Fruit fly (Drosophila melanogaster) whole organism, prepupa: ENCODE data around the gene pns.

ENCODE experiments used
- Blimp-1 ChIP-seq: fragments of 200-800 bp; sonication (Bioruptor generic); optimal IDR thresholded peaks from 3 replicates; lab custom pipeline; 2017; ENCODE audit warnings: missing biosample characterization, missing genetic modification characterization, mild to moderate bottlenecking, moderate library complexity, missing genetic modification reagents
- CG10669 ChIP-seq: fragments of 200-800 bp; sonication (Bioruptor generic); optimal IDR thresholded peaks from 3 replicates; lab custom pipeline; 2018; ENCODE audit warnings: missing biosample characterization, mild to moderate bottlenecking, missing genetic modification characterization, moderate library complexity
- CG11294 ChIP-seq: fragments of 200-800 bp; sonication (Bioruptor generic); IDR thresholded peaks from 2 replicates; pipeline ENCODE4 v1.3.6; 2022; ENCODE audit warnings: missing biosample characterization, missing genetic modification characterization
- CG11762 ChIP-seq: fragments of 200-800 bp; sonication (Bioruptor generic); optimal IDR thresholded peaks from 3 replicates; lab custom pipeline; 2016; ENCODE audit warnings: missing biosample characterization, missing genetic modification characterization; ENCODE audit not compliant: insufficient read depth
- CG11902 ChIP-seq: fragments of 200-800 bp; sonication (Bioruptor generic); optimal IDR thresholded peaks from 3 replicates; lab custom pipeline; 2016; ENCODE audit warnings: missing biosample characterization, missing genetic modification characterization
- CG15336 ChIP-seq: fragments of 200-800 bp; sonication (Bioruptor generic); IDR thresholded peaks from 2 replicates; pipeline ENCODE4 v1.3.6; 2022; ENCODE audit warnings: missing biosample characterization, missing genetic modification characterization
- CG1621 ChIP-seq: fragments of 200-800 bp; sonication (Bioruptor generic); optimal IDR thresholded peaks from 3 replicates; lab custom pipeline; 2018; ENCODE audit warnings: missing biosample characterization, mild to moderate bottlenecking, missing genetic modification characterization
- CG16779 ChIP-seq: fragments of 200-800 bp; sonication (Bioruptor generic); optimal IDR thresholded peaks from 3 replicates; lab custom pipeline; 2017; ENCODE audit warnings: missing biosample characterization, mild to moderate bottlenecking, missing genetic modification characterization
- CG3032 ChIP-seq: fragments of 200-800 bp; optimal IDR thresholded peaks from 2 replicates; lab custom pipeline; 2019; ENCODE audit warnings: missing biosample characterization, mild to moderate bottlenecking, missing genetic modification characterization, moderate library complexity
- CG31627 ChIP-seq: fragments of 200-800 bp; sonication (Bioruptor generic); optimal IDR thresholded peaks from 3 replicates; lab custom pipeline; 2016; ENCODE audit warnings: missing biosample characterization, missing genetic modification characterization
- CG32006 ChIP-seq: fragments of 200-800 bp; sonication (Bioruptor generic); optimal IDR thresholded peaks from 3 replicates; lab custom pipeline; 2017; ENCODE audit warnings: missing biosample characterization, mild to moderate bottlenecking, missing genetic modification characterization
- CG34406 ChIP-seq: fragments of 200-800 bp; sonication (Bioruptor generic); optimal IDR thresholded peaks from 3 replicates; lab custom pipeline; 2016; ENCODE audit warnings: missing biosample characterization, missing genetic modification characterization
- CG3919 ChIP-seq: fragments of 200-800 bp; sonication (Bioruptor generic); optimal IDR thresholded peaks from 3 replicates; lab custom pipeline; 2016; ENCODE audit warnings: missing biosample characterization, missing genetic modification characterization
- CG4318 ChIP-seq: fragments of 200-800 bp; sonication (Bioruptor generic); optimal IDR thresholded peaks from 3 replicates; lab custom pipeline; 2017; ENCODE audit warnings: missing biosample characterization, mild to moderate bottlenecking, missing genetic modification characterization
- CG6163 ChIP-seq: fragments of 200-800 bp; sonication (Bioruptor generic); IDR thresholded peaks from 3 replicates; pipeline ENCODE4 v1.3.6; 2022; ENCODE audit warnings: missing biosample characterization, missing genetic modification characterization
- CG6276 ChIP-seq: fragments of 200-800 bp; sonication (Bioruptor generic); optimal IDR thresholded peaks from 2 replicates; lab custom pipeline; 2017; ENCODE audit warnings: missing biosample characterization, mild to moderate bottlenecking, missing genetic modification characterization
- CG6792 ChIP-seq: fragments of 200-800 bp; sonication (Bioruptor generic); optimal IDR thresholded peaks from 3 replicates; lab custom pipeline; 2016; ENCODE audit warnings: missing biosample characterization, missing genetic modification characterization
- CG6808 ChIP-seq: fragments of 200-800 bp; sonication (Bioruptor generic); optimal IDR thresholded peaks from 3 replicates; lab custom pipeline; 2017; ENCODE audit warnings: missing biosample characterization, missing genetic modification characterization, mild to moderate bottlenecking, moderate library complexity, missing genetic modification reagents
- CG6854 ChIP-seq: fragments of 200-800 bp; sonication (Bioruptor generic); optimal IDR thresholded peaks from 2 replicates; lab custom pipeline; 2017; ENCODE audit warnings: missing biosample characterization, mild to moderate bottlenecking, missing genetic modification characterization
- CG8119 ChIP-seq: fragments of 200-800 bp; sonication (Bioruptor generic); IDR thresholded peaks from 3 replicates; pipeline ENCODE4 v1.3.6; 2022; ENCODE audit warnings: missing biosample characterization, missing genetic modification characterization
- CG8319 ChIP-seq: fragments of 200-800 bp; sonication (Bioruptor generic); optimal IDR thresholded peaks from 3 replicates; lab custom pipeline; 2016; ENCODE audit warnings: missing biosample characterization, missing genetic modification characterization
- CG8632 ChIP-seq: fragments of 200-800 bp; sonication (Bioruptor generic); optimal IDR thresholded peaks from 3 replicates; lab custom pipeline; 2016; ENCODE audit warnings: missing biosample characterization, missing genetic modification characterization
- CG9139 ChIP-seq: fragments of 200-800 bp; sonication (Bioruptor generic); optimal IDR thresholded peaks from 3 replicates; lab custom pipeline; 2017; ENCODE audit warnings: missing biosample characterization, mild to moderate bottlenecking, missing genetic modification characterization
- Eip75B ChIP-seq: fragments of 200-800 bp; sonication (Bioruptor generic); optimal IDR thresholded peaks from 3 replicates; lab custom pipeline; 2016; ENCODE audit warnings: missing biosample characterization, missing genetic modification characterization
- Eip78C ChIP-seq: fragments of 200-800 bp; sonication (Bioruptor generic); peaks from one replicate; lab custom pipeline; 2016; ENCODE audit warnings: missing biosample characterization, missing genetic modification characterization
- Eip93F ChIP-seq: fragments of 200-800 bp; sonication (Bioruptor generic); optimal IDR thresholded peaks from 2 replicates; lab custom pipeline; 2016; ENCODE audit warnings: missing biosample characterization, mild to moderate bottlenecking, missing genetic modification characterization
- Ets21C ChIP-seq: fragments of 200-800 bp; sonication (Bioruptor generic); optimal IDR thresholded peaks from 3 replicates; lab custom pipeline; 2016; ENCODE audit warnings: missing biosample characterization, missing genetic modification characterization
- Ets96B ChIP-seq: fragments of 200-800 bp; optimal IDR thresholded peaks from 2 replicates; lab custom pipeline; 2019; ENCODE audit warnings: missing biosample characterization, mild to moderate bottlenecking, missing genetic modification characterization, moderate library complexity
- Gug ChIP-seq: fragments of 200-800 bp; sonication (Bioruptor generic); IDR thresholded peaks from 2 replicates; pipeline ENCODE4 v1.3.6; 2022; ENCODE audit warnings: missing biosample characterization, missing genetic modification characterization
- Hr39 ChIP-seq: fragments of 200-800 bp; sonication (Bioruptor generic); optimal IDR thresholded peaks from 2 replicates; lab custom pipeline; 2016; ENCODE audit warnings: missing biosample characterization, missing genetic modification characterization
- Hr4 ChIP-seq: fragments of 200-800 bp; sonication (Bioruptor generic); optimal IDR thresholded peaks from 3 replicates; lab custom pipeline; 2016; ENCODE audit warnings: missing biosample characterization, missing genetic modification characterization
- Lpt ChIP-seq: fragments of 200-800 bp; sonication (Bioruptor generic); optimal IDR thresholded peaks from 3 replicates; lab custom pipeline; 2016; ENCODE audit warnings: missing biosample characterization, missing genetic modification characterization
- Met ChIP-seq: fragments of 200-800 bp; sonication (Bioruptor generic); optimal IDR thresholded peaks from 3 replicates; lab custom pipeline; 2016; ENCODE audit warnings: missing biosample characterization, missing genetic modification characterization
- OdsH ChIP-seq: fragments of 200-800 bp; sonication (Bioruptor generic); optimal IDR thresholded peaks from 3 replicates; lab custom pipeline; 2016; ENCODE audit warnings: missing biosample characterization, missing genetic modification characterization
- Smox ChIP-seq: fragments of 200-800 bp; sonication (Bioruptor generic); optimal IDR thresholded peaks from 3 replicates; lab custom pipeline; 2016; ENCODE audit warnings: missing biosample characterization, missing genetic modification characterization
- Sox102F ChIP-seq: fragments of 200-800 bp; sonication (Bioruptor generic); optimal IDR thresholded peaks from 2 replicates; lab custom pipeline; 2016; ENCODE audit warnings: missing biosample characterization, mild to moderate bottlenecking, missing genetic modification characterization
- Sox14 ChIP-seq: fragments of 200-800 bp; sonication (Bioruptor generic); optimal IDR thresholded peaks from 3 replicates; lab custom pipeline; 2016; ENCODE audit warnings: missing biosample characterization, missing genetic modification characterization
- Sox15 ChIP-seq: fragments of 200-800 bp; sonication (Bioruptor generic); optimal IDR thresholded peaks from 3 replicates; lab custom pipeline; 2016; ENCODE audit warnings: missing biosample characterization, missing genetic modification characterization
- achi ChIP-seq: fragments of 200-800 bp; sonication (Bioruptor generic); optimal IDR thresholded peaks from 3 replicates; lab custom pipeline; 2016; ENCODE audit warnings: missing biosample characterization, missing genetic modification characterization
- acj6 ChIP-seq: fragments of 200-800 bp; sonication (Bioruptor generic); optimal IDR thresholded peaks from 3 replicates; lab custom pipeline; 2016; ENCODE audit warnings: missing biosample characterization, missing genetic modification characterization
- cyc ChIP-seq: fragments of 200-800 bp; sonication (Bioruptor generic); optimal IDR thresholded peaks from 3 replicates; lab custom pipeline; 2016; ENCODE audit warnings: missing biosample characterization, missing genetic modification characterization
- dac ChIP-seq: fragments of 200-800 bp; sonication (Bioruptor generic); optimal IDR thresholded peaks from 2 replicates; lab custom pipeline; 2017; ENCODE audit warnings: missing biosample characterization, mild to moderate bottlenecking, missing genetic modification characterization
- dsx ChIP-seq: fragments of 200-800 bp; optimal IDR thresholded peaks from 3 replicates; lab custom pipeline; 2019; ENCODE audit warnings: missing biosample characterization, mild to moderate bottlenecking, missing genetic modification characterization, moderate library complexity; ENCODE audit not compliant: poor library complexity, severe bottlenecking
- eg ChIP-seq: fragments of 200-800 bp; sonication (Bioruptor generic); IDR thresholded peaks from 3 replicates; pipeline ENCODE4 v1.3.6; 2022; ENCODE audit warnings: missing biosample characterization, missing genetic modification characterization
- fd59A ChIP-seq: fragments of 200-800 bp; sonication (Bioruptor generic); optimal IDR thresholded peaks from 2 replicates; lab custom pipeline; 2017; ENCODE audit warnings: missing biosample characterization, mild to moderate bottlenecking, missing genetic modification characterization, missing genetic modification reagents
- fkh ChIP-seq: fragments of 200-800 bp; sonication (Bioruptor generic); optimal IDR thresholded peaks from 3 replicates; lab custom pipeline; 2017; ENCODE audit warnings: missing biosample characterization, mild to moderate bottlenecking, missing genetic modification characterization, moderate library complexity
- net ChIP-seq: fragments of 200-800 bp; sonication (Bioruptor generic); optimal IDR thresholded peaks from 3 replicates; lab custom pipeline; 2016; ENCODE audit warnings: missing biosample characterization, missing genetic modification characterization
- spab ChIP-seq: fragments of 200-800 bp; sonication (Bioruptor generic); optimal IDR thresholded peaks from 2 replicates; lab custom pipeline; 2017; ENCODE audit warnings: missing biosample characterization, mild to moderate bottlenecking, missing genetic modification characterization, missing genetic modification reagents
- svp ChIP-seq: fragments of 200-800 bp; sonication (Bioruptor generic); peaks from one replicate; lab custom pipeline; 2016; ENCODE audit warnings: missing biosample characterization, missing genetic modification characterization
- topi ChIP-seq: fragments of 200-800 bp; sonication (Bioruptor generic); optimal IDR thresholded peaks from 3 replicates; lab custom pipeline; 2016; ENCODE audit warnings: missing biosample characterization, missing genetic modification characterization
- vri ChIP-seq: fragments of 200-800 bp; sonication (Bioruptor generic); optimal IDR thresholded peaks from 3 replicates; lab custom pipeline; 2016; ENCODE audit warnings: missing biosample characterization, mild to moderate bottlenecking, missing genetic modification characterization

pns gene

DNA sequence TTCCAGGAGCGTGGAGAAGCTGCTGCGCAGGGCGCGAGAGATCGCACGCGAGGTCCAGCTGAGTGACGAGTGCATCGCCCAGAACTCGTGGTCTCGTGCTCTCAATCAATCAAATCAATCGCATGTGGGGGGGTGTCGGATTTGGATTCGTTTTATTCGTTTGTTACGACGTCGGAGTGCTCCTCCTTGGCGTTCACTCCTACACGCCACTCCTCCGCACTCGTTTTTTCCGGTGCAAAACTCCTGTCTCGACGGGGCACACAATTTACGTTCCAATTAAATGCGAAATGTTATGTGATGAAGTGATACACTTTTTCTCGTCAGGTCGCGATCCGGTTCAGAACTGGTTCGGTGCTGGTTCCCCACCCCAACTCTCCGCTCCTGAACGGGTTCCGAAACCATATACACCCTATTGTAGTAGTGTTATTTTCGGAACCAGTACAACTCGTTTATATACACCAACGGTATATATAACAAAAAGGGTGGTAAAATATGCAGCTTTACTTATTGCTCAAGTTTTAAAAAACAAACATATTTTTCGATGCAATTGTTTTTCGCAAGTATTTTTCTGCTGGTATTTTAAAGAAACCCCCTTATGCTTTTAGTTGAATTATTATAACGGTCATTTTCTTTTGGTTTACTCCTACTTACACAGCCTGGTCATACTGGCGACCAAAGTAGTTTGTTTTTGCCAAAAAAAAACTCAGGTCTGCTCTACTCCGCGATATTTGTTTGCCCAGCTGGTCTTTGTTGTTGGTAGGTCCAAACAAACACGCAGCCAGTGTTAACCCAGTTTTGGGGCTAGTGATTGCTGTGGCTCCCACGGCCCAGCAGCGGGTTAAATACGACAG, at the start of gene pns, which contains the start of gene CG12091:
Gene pns (plus strand): TSS at position 651 of the 851 bp plus-strand sequence.
Gene CG12091 (minus strand): TSS at position 349 of the 851 bp plus-strand sequence.
- TF ChIP-seq svp (peak; percentile 96), CG6163 (GFP tag; lab: Robert Waterston, UW) (peak; percentile 70; the same call in 2 of the 3 replicates), CG8119 (peak; percentile 24; the same call in 1 of the 3 replicates), CG6276 (no peak), Lpt (GFP tag; lab: Kevin White, UChicago) (peak; percentile 21), CG15336 (GFP tag; lab: Robert Waterston, UW) (peak; percentile 54), CG3919 (GFP tag; lab: Kevin White, UChicago) (peak; percentile 64), Blimp-1 (GFP tag; lab: Kevin White, UChicago) (no peak), Hr39 (GFP tag; lab: Kevin White, UChicago) (no peak), Hr4 (GFP tag; lab: Kevin White, UChicago) (no peak), CG6792 (GFP tag; lab: Kevin White, UChicago) (peak; percentile 33), Eip78C (GFP tag; lab: Kevin White, UChicago) (peak; percentile 88), CG11294 (GFP tag; lab: Robert Waterston, UW) (no peak), CG34406 (GFP tag; lab: Kevin White, UChicago) (peak; percentile 24), CG6808 (GFP tag; lab: Kevin White, UChicago) (no peak), fkh (peak; percentile 95), CG6854 (GFP tag; lab: Kevin White, UChicago) (peak; percentile 30), OdsH (no peak), vri (peak; percentile 23), CG8319 (GFP tag; lab: Kevin White, UChicago) (no peak), spab (GFP tag; lab: Kevin White, UChicago) (no peak), dsx (GFP tag; lab: Kevin White, UChicago) (no peak), Eip75B (GFP tag; lab: Kevin White, UChicago) (peak; percentile 66), Sox102F (no peak), topi (peak; percentile 41), Ets96B (tag; lab: Kevin White, UChicago) (peak; percentile 20), fd59A (GFP tag; lab: Kevin White, UChicago) (no peak), cyc (GFP tag; lab: Kevin White, UChicago) (peak; percentile 61), CG16779 (no peak), eg (GFP tag; lab: Robert Waterston, UW) (peak; percentile 70), net (GFP tag; lab: Kevin White, UChicago) (no peak), achi (GFP tag; lab: Kevin White, UChicago) (no peak), acj6 (GFP tag; lab: Kevin White, UChicago) (no peak), Met (GFP tag; lab: Kevin White, UChicago) (no peak), Eip93F (GFP tag; lab: Kevin White, UChicago) (no peak), CG11902 (GFP tag; lab: Kevin White, UChicago) (peak; percentile 3), Sox15 (no peak), CG4318 (GFP tag; lab: Kevin White, UChicago) (no peak), CG1621 (no peak), CG11762 (no peak), CG3032 (peak; percentile 58), dac (no peak), CG31627 (GFP tag; lab: Kevin White, UChicago) (peak; percentile 60), CG9139 (no peak), Smox (GFP tag; lab: Kevin White, UChicago) (no peak), Sox14 (peak; percentile 44), Ets21C (no peak), CG8632 (GFP tag; lab: Kevin White, UChicago) (peak; percentile 47), CG10669 (GFP tag; lab: Kevin White, UChicago) (no peak), CG32006 (no peak), Gug (GFP tag; lab: Robert Waterston, UW) (0 out of 2 replicates have a peak, but pooled peaks have one; percentile 13)
